Worm (Caenorhabditis elegans) whole organism, young adult: ENCODE results near the gene ZK512.11.

Experiments used
- B0261.1 ChIP-seq: sonication (generic microtip); optimal IDR thresholded peaks from 2 replicates; lab custom pipeline; 2016; ENCODE audit warnings: mild to moderate bottlenecking, missing genetic modification characterization, moderate library complexity, missing compliant biosample characterization
- C06A6.2 ChIP-seq: fragments of 200-800 bp; sonication (Bioruptor generic); conservative IDR thresholded peaks from 2 replicates; pipeline ENCODE4 v1.3.6; 2022; ENCODE audit warnings: missing genetic modification characterization, missing compliant biosample characterization
- D2030.7 ChIP-seq: fragments of 200-800 bp; sonication (Bioruptor generic); IDR thresholded peaks from 2 replicates; pipeline ENCODE4 v1.3.6; 2022; ENCODE audit warnings: missing genetic modification reagents, missing genetic modification characterization, missing compliant biosample characterization
- F33H1.4 ChIP-seq: fragments of 200-800 bp; sonication (Bioruptor generic); IDR thresholded peaks from 2 replicates; pipeline ENCODE4 v1.3.6; 2022; ENCODE audit warnings: missing genetic modification reagents, missing genetic modification characterization, missing compliant biosample characterization
- F57C9.4 ChIP-seq: sonication (generic microtip); optimal IDR thresholded peaks from 2 replicates; lab custom pipeline; 2017; ENCODE audit warnings: mild to moderate bottlenecking, missing genetic modification characterization, missing compliant biosample characterization
- K12H6.12 ChIP-seq: fragments of 200-800 bp; sonication (Bioruptor generic); optimal IDR thresholded peaks from 2 replicates; lab custom pipeline; 2018; ENCODE audit warnings: mild to moderate bottlenecking, missing genetic modification characterization, missing compliant biosample characterization
- T07F8.4 ChIP-seq: sonication (generic microtip); optimal IDR thresholded peaks from 2 replicates; lab custom pipeline; 2016; ENCODE audit warnings: mild to moderate bottlenecking, missing genetic modification characterization, moderate library complexity, missing compliant biosample characterization
- T26A5.8 ChIP-seq: sonication (generic microtip); optimal IDR thresholded peaks from 2 replicates; lab custom pipeline; 2016; ENCODE audit warnings: missing genetic modification characterization, missing compliant biosample characterization
- Y53F4B.3 ChIP-seq: fragments of 200-800 bp; sonication (Bioruptor generic); IDR thresholded peaks from 2 replicates; pipeline ENCODE4 v1.3.6; 2022; ENCODE audit warnings: missing genetic modification reagents, missing genetic modification characterization, missing compliant biosample characterization
- Y53G8AR.9 ChIP-seq: fragments of 200-800 bp; sonication (Bioruptor generic); conservative IDR thresholded peaks from 2 replicates; pipeline ENCODE4 v1.3.6; 2022; ENCODE audit warnings: missing genetic modification reagents, missing genetic modification characterization, missing compliant biosample characterization
- akir-1 ChIP-seq: fragments of 200-800 bp; sonication (Bioruptor generic); optimal IDR thresholded peaks from 2 replicates; lab custom pipeline; 2018; ENCODE audit warnings: mild to moderate bottlenecking, missing genetic modification characterization, moderate library complexity, missing compliant biosample characterization
- ama-1 ChIP-seq, 3 experiments: fragments of 150-350 bp in 1 of 3; sonication (generic microtip) in 2 of 3; optimal IDR thresholded peaks; 2 replicates each; lab custom pipeline; 2014 to 2018; ENCODE audit warnings: missing biosample characterization in 2 of 3, missing genetic modification characterization in 2 of 3, missing genetic modification reagents in 2 of 3
- bed-2 ChIP-seq: fragments of 200-800 bp; sonication (Bioruptor generic); IDR thresholded peaks from 2 replicates; pipeline ENCODE4 v1.3.6; 2022; ENCODE audit warnings: missing genetic modification reagents, missing genetic modification characterization, missing compliant biosample characterization
- cebp-2 ChIP-seq: fragments of 200-800 bp; sonication (Bioruptor generic); IDR thresholded peaks from 2 replicates; pipeline ENCODE4 v1.3.6; 2022; ENCODE audit warnings: missing genetic modification characterization, missing compliant biosample characterization
- ceh-100 ChIP-seq: fragments of 200-800 bp; sonication (Bioruptor generic); IDR thresholded peaks from 2 replicates; pipeline ENCODE4 v1.3.6; 2022; ENCODE audit warnings: missing genetic modification reagents, missing genetic modification characterization, missing compliant biosample characterization
- ceh-58 ChIP-seq: fragments of 200-800 bp; sonication (Bioruptor generic); IDR thresholded peaks from 2 replicates; pipeline ENCODE4 v1.3.6; 2022; ENCODE audit warnings: missing genetic modification characterization, missing compliant biosample characterization
- ceh-79 ChIP-seq: sonication (generic microtip); optimal IDR thresholded peaks from 2 replicates; lab custom pipeline; 2017; ENCODE audit warnings: mild to moderate bottlenecking, missing genetic modification characterization, missing compliant biosample characterization
- chd-7 ChIP-seq: sonication (generic microtip); optimal IDR thresholded peaks from 2 replicates; lab custom pipeline; 2016; ENCODE audit warnings: mild to moderate bottlenecking, missing genetic modification characterization, moderate library complexity, missing compliant biosample characterization
- dox-1 ChIP-seq: fragments of 200-800 bp; sonication (Bioruptor generic); IDR thresholded peaks from 2 replicates; pipeline ENCODE4 v1.3.6; 2022; ENCODE audit warnings: missing genetic modification reagents, missing genetic modification characterization, missing compliant biosample characterization
- dpl-1 ChIP-seq: fragments of 150-350 bp; optimal IDR thresholded peaks from 2 replicates; lab custom pipeline; 2014; ENCODE audit warnings: missing biosample characterization, missing genetic modification reagents, missing genetic modification characterization
- egrh-3 ChIP-seq: fragments of 200-800 bp; sonication (Bioruptor generic); IDR thresholded peaks from 2 replicates; pipeline ENCODE4 v1.3.6; 2022; ENCODE audit warnings: missing genetic modification reagents, missing genetic modification characterization, missing compliant biosample characterization
- ets-4 ChIP-seq: fragments of 200-800 bp; sonication (Bioruptor generic); optimal IDR thresholded peaks from 2 replicates; lab custom pipeline; 2018; ENCODE audit warnings: mild to moderate bottlenecking, missing genetic modification characterization, missing compliant biosample characterization
- hlh-12 ChIP-seq: sonication (generic microtip); optimal IDR thresholded peaks from 2 replicates; lab custom pipeline; 2016; ENCODE audit warnings: missing genetic modification characterization, missing compliant biosample characterization
- let-607 ChIP-seq, 2 experiments: fragments of 200-800 bp in 1 of 2; sonication (Bioruptor generic) in 1 of 2; sonication (generic microtip) in 1 of 2; optimal IDR thresholded peaks; 2 replicates each; lab custom pipeline; 2016 to 2018; ENCODE audit warnings: mild to moderate bottlenecking in 2 of 2, missing compliant biosample characterization in 2 of 2, missing genetic modification characterization in 2 of 2, moderate library complexity in 2 of 2, missing genotype in 1 of 2
- lin-35 ChIP-seq, 3 experiments: fragments of 150-350 bp in 2 of 3; sonication (generic microtip) in 1 of 3; optimal IDR thresholded peaks; 2 replicates each; lab custom pipeline; 2014 to 2018; ENCODE audit warnings: missing biosample characterization in 3 of 3, missing genetic modification characterization in 3 of 3, missing genetic modification reagents in 3 of 3
- lin-54 ChIP-seq: fragments of 200-800 bp; sonication (Bioruptor generic); optimal IDR thresholded peaks from 2 replicates; lab custom pipeline; 2018; ENCODE audit warnings: mild to moderate bottlenecking, missing genetic modification characterization, missing compliant biosample characterization
- lsl-1 ChIP-seq: fragments of 200-800 bp; sonication (Bioruptor generic); optimal IDR thresholded peaks from 2 replicates; lab custom pipeline; 2018; ENCODE audit warnings: mild to moderate bottlenecking, missing genetic modification characterization, moderate library complexity, missing compliant biosample characterization
- lsy-27 ChIP-seq: sonication (generic microtip); optimal IDR thresholded peaks from 2 replicates; lab custom pipeline; 2017; ENCODE audit warnings: missing genetic modification characterization, mild to moderate bottlenecking, missing compliant biosample characterization, antibody characterized with exemption, missing genotype, borderline replicate concordance; ENCODE audit not compliant: insufficient read depth
- mes-4 ChIP-seq: sonication (generic microtip); optimal IDR thresholded peaks from 2 replicates; lab custom pipeline; 2016; ENCODE audit warnings: missing genotype, missing genetic modification characterization, missing compliant biosample characterization
- nhr-120 ChIP-seq: fragments of 200-800 bp; sonication (Bioruptor generic); IDR thresholded peaks from 2 replicates; pipeline ENCODE4 v1.3.6; 2022; ENCODE audit warnings: missing genetic modification characterization, missing compliant biosample characterization
- nhr-179 ChIP-seq: sonication (generic microtip); optimal IDR thresholded peaks from 2 replicates; lab custom pipeline; 2016; ENCODE audit warnings: mild to moderate bottlenecking, missing genetic modification characterization, missing compliant biosample characterization
- nhr-90 ChIP-seq: sonication (generic microtip); optimal IDR thresholded peaks from 2 replicates; lab custom pipeline; 2016; ENCODE audit warnings: missing genotype, mild to moderate bottlenecking, missing genetic modification characterization, missing compliant biosample characterization
- repo-1 ChIP-seq: sonication (generic microtip); optimal IDR thresholded peaks from 2 replicates; lab custom pipeline; 2017; ENCODE audit warnings: mild to moderate bottlenecking, missing genetic modification characterization, missing compliant biosample characterization
- rpc-1 ChIP-seq, 2 experiments: fragments of 150-350 bp in 1 of 2; sonication (generic microtip) in 1 of 2; optimal IDR thresholded peaks; 2 replicates each; lab custom pipeline; 2014 to 2018; ENCODE audit warnings: missing biosample characterization in 1 of 2, missing genetic modification characterization in 1 of 2, missing genetic modification reagents in 1 of 2, missing genotype in 1 of 2
- sea-2 ChIP-seq: fragments of 200-800 bp; sonication (Bioruptor generic); IDR thresholded peaks from 2 replicates; pipeline ENCODE4 v1.3.6; 2022; ENCODE audit warnings: missing genetic modification characterization, missing compliant biosample characterization
- snpc-4 ChIP-seq, 5 experiments: fragments of 150-350 bp in 1 of 5; sonication (generic microtip) in 4 of 5; optimal IDR thresholded peaks; 2 replicates each; lab custom pipeline; 2014 to 2018; ENCODE audit warnings: missing genetic modification characterization in 5 of 5, missing biosample characterization in 3 of 5, antibody characterized with exemption in 2 of 5, mild to moderate bottlenecking in 2 of 5, missing compliant biosample characterization in 2 of 5, missing genotype in 2 of 5, moderate library complexity in 2 of 5, missing genetic modification reagents in 1 of 5
- somi-1 ChIP-seq: fragments of 200-800 bp; sonication (Bioruptor generic); optimal IDR thresholded peaks from 2 replicates; lab custom pipeline; 2018; ENCODE audit warnings: mild to moderate bottlenecking, missing genetic modification characterization, missing compliant biosample characterization
- tbp1 ChIP-seq: fragments of 200-800 bp; sonication (Bioruptor generic); optimal IDR thresholded peaks from 2 replicates; lab custom pipeline; 2018; ENCODE audit warnings: mild to moderate bottlenecking, missing genetic modification characterization, missing compliant biosample characterization
- tbx-9 ChIP-seq: sonication (generic microtip); optimal IDR thresholded peaks from 2 replicates; lab custom pipeline; 2016; ENCODE audit warnings: borderline replicate concordance, missing genetic modification characterization, inconsistent platforms, missing compliant biosample characterization
- unc-62 ChIP-seq: fragments of 150-350 bp; optimal IDR thresholded peaks from 2 replicates; lab custom pipeline; 2014; ENCODE audit warnings: missing biosample characterization, missing genetic modification reagents, missing genetic modification characterization
- xnd-1 ChIP-seq: sonication (generic microtip); optimal IDR thresholded peaks from 2 replicates; lab custom pipeline; 2016; ENCODE audit warnings: missing genotype, missing genetic modification reagents, missing genetic modification characterization, missing compliant biosample characterization
- ztf-22 ChIP-seq: fragments of 200-800 bp; sonication (Bioruptor generic); optimal IDR thresholded peaks from 2 replicates; lab custom pipeline; 2018; ENCODE audit warnings: mild to moderate bottlenecking, missing genetic modification characterization, moderate library complexity, missing compliant biosample characterization
- ztf-26 ChIP-seq: sonication (generic microtip); optimal IDR thresholded peaks from 2 replicates; lab custom pipeline; 2017; ENCODE audit warnings: missing genetic modification characterization, missing compliant biosample characterization
- ztf-28 ChIP-seq: fragments of 200-800 bp; sonication (Bioruptor generic); IDR thresholded peaks from 2 replicates; pipeline ENCODE4 v1.3.6; 2022; ENCODE audit warnings: missing genetic modification reagents, missing genetic modification characterization, missing compliant biosample characterization
- ztf-6 ChIP-seq: fragments of 200-800 bp; sonication (Bioruptor generic); IDR thresholded peaks from 2 replicates; pipeline ENCODE4 v1.3.6; 2022; ENCODE audit warnings: missing genetic modification reagents, missing genetic modification characterization, missing compliant biosample characterization

Gene ZK512.11

DNA sequence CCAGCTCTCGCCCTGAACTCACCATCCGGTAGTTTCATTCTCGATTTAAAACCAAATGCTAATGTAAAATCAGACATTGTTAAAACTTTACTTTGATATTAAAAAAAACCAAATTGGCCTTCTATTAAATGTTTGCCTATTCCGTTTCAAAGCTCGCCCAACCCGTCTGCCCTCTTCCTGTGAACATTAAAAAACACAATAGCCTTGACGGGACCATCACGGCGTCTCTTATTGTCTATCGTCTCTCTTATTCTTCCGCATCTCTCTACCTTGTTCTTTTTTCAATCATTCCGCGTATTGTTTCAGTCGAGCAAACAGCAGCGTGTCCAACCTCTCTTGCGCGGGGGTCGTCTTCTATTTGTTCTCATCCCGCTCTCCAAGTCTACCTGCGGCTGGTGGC is 29.4 kb upstream of the ZK512.11 start, which contains the start of gene ZK512.1:
Gene ZK512.1, plus strand, starts transcription at position 301 of the 400 bp plus-strand sequence.
- no peak for TF ChIP-seq cebp-2 (GFP tag; lab: Robert Waterston, UW)
- no peak for TF ChIP-seq Y53G8AR.9 (GFP tag; lab: Robert Waterston, UW)
- TF ChIP-seq akir-1, result no peak
- TF ChIP-seq B0261.1 (tag; lab: Kevin White, UChicago), result no peak
- TF ChIP-seq nhr-120, result no peak
- TF ChIP-seq nhr-179 (tag; lab: Kevin White, UChicago), result no peak
- no peak for TF ChIP-seq let-607 (tag; optimal IDR thresholded peaks at IDR 0.05; lab: Kevin White, UChicago)
- no peak for TF ChIP-seq ztf-6 (GFP tag; lab: Robert Waterston, UW)
- no peak for TF ChIP-seq ceh-58 (GFP tag; lab: Robert Waterston, UW)
- TF ChIP-seq F33H1.4 (GFP tag; lab: Robert Waterston, UW), result no peak
- TF ChIP-seq ets-4 (GFP tag; lab: Kevin White, UChicago), result no peak
- TF ChIP-seq D2030.7, result no peak
- no peak for TF ChIP-seq repo-1
- no peak for TF ChIP-seq ztf-26 (tag; lab: Kevin White, UChicago)
- TF ChIP-seq Y53F4B.3 (GFP tag; lab: Robert Waterston, UW), result no peak
- TF ChIP-seq lsl-1 (GFP tag; lab: Kevin White, UChicago), result no peak
- TF ChIP-seq, all 124 proteins: peak for 0

DNA sequence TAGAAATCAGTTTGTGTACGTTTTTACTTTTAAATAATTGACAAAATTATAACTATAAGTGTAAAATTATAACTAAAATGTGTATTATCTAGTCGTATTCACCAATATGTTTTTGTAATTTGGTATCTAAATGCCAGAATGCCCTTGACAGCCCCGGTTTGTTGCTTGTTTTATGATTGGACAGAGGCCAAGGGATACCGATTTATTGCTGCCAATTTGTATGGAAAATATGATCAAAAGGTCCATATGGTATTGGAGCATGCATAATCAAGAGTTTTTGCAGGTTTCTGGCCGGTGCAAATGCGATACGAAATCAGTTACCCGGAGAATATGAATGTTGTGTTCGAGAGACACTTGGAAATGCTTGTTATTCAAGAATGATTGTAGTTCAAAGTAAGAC is 28.3 kb upstream of the ZK512.11 start:
- TF ChIP-seq tbx-9 (tag; lab: Kevin White, UChicago) (no peak), bed-2 (GFP tag; lab: Robert Waterston, UW) (no peak), tbp1 (GFP tag; lab: Kevin White, UChicago) (no peak), mes-4 (tag; lab: Kevin White, UChicago) (no peak), cebp-2 (GFP tag; lab: Robert Waterston, UW) (no peak), nhr-90 (no peak), lsl-1 (GFP tag; lab: Kevin White, UChicago) (no peak), xnd-1 (tag; lab: Kevin White, UChicago) (no peak), F57C9.4 (no peak), dpl-1 (GFP tag; lab: Kevin White, UChicago) (no peak), ama-1 (optimal IDR thresholded peaks at IDR 0.05; lab: Kevin White, UChicago) (no peak), ama-1 (GFP tag; optimal IDR thresholded peaks at IDR 0.05; lab: Kevin White, UChicago) (no peak), somi-1 (GFP tag; lab: Kevin White, UChicago) (no peak), B0261.1 (tag; lab: Kevin White, UChicago) (no peak), K12H6.12 (tag; lab: Kevin White, UChicago) (no peak), ceh-100 (no peak), hlh-12 (tag; lab: Kevin White, UChicago) (no peak), F33H1.4 (GFP tag; lab: Robert Waterston, UW) (no peak), snpc-4 (GFP tag; optimal IDR thresholded peaks at IDR 0.05; lab: Kevin White, UChicago) (no peak), snpc-4 (tag; optimal IDR thresholded peaks at IDR 0.05; lab: Kevin White, UChicago) (no peak), D2030.7 (no peak), egrh-3 (GFP tag; lab: Robert Waterston, UW) (no peak)

ce11 chrIII:9118314-9118850 is 25.6 kb upstream of the ZK512.11 start, which contains the start of gene grl-11:
Gene grl-11, minus strand, starts transcription at chrIII:9118364.
- TF ChIP-seq rpc-1 (optimal IDR thresholded peaks at IDR 0.05; lab: Kevin White, UChicago) (no peak), rpc-1 (tag; optimal IDR thresholded peaks at IDR 0.05; lab: Kevin White, UChicago) (no peak), lsy-27 (tag; lab: Kevin White, UChicago) (no peak), lin-54 (GFP tag; lab: Kevin White, UChicago) (no peak), T26A5.8 (tag; lab: Kevin White, UChicago) (no peak), dox-1 (no peak), chd-7 (tag; lab: Kevin White, UChicago) (no peak), ceh-79 (no peak), lin-35 (GFP tag; optimal IDR thresholded peaks at IDR 0.05; lab: Kevin White, UChicago) (no peak), sea-2 (GFP tag; lab: Robert Waterston, UW) (no peak), T07F8.4 (no peak), cebp-2 (GFP tag; lab: Robert Waterston, UW) (no peak), Y53G8AR.9 (GFP tag; lab: Robert Waterston, UW) (no peak), ztf-28 (GFP tag; lab: Robert Waterston, UW) (no peak), C06A6.2 (GFP tag; lab: Robert Waterston, UW) (no peak), unc-62 (GFP tag; lab: Kevin White, UChicago) (no peak), ztf-22 (no peak)
